Fruit fly (Drosophila melanogaster) whole organism, adult: ENCODE results near the gene ArgRS.

Experiments
- CG11617 ChIP-seq: fragments of 200-800 bp; sonication (Bioruptor generic); optimal IDR thresholded peaks from 2 replicates; lab custom pipeline; 2017; ENCODE audit warnings: mild to moderate bottlenecking, missing biosample characterization, missing genetic modification reagents, missing genetic modification characterization
- Hr96 ChIP-seq: fragments of 200-800 bp; sonication (Bioruptor generic); optimal IDR thresholded peaks from 2 replicates; lab custom pipeline; 2016; ENCODE audit warnings: missing biosample characterization, missing genetic modification characterization
- Mnt ChIP-seq: fragments of 200-800 bp; sonication (Bioruptor generic); optimal IDR thresholded peaks from 2 replicates; lab custom pipeline; 2016; ENCODE audit warnings: missing biosample characterization, mild to moderate bottlenecking, missing genetic modification characterization
- cic ChIP-seq: fragments of 200-800 bp; sonication (Bioruptor generic); optimal IDR thresholded peaks from 2 replicates; lab custom pipeline; 2017; ENCODE audit warnings: missing biosample characterization, mild to moderate bottlenecking, missing genetic modification characterization, moderate library complexity
- kay ChIP-seq: fragments of 200-800 bp; sonication (Bioruptor generic); peaks from one replicate; lab custom pipeline; 2016; ENCODE audit warnings: missing biosample characterization, missing genetic modification characterization, borderline replicate concordance
- ovo ChIP-seq: fragments of 200-800 bp; sonication (Bioruptor generic); optimal IDR thresholded peaks from 2 replicates; lab custom pipeline; 2016; ENCODE audit warnings: missing biosample characterization, missing genetic modification characterization
- pad ChIP-seq: fragments of 200-800 bp; sonication (Bioruptor generic); optimal IDR thresholded peaks from 3 replicates; lab custom pipeline; 2017; ENCODE audit warnings: missing biosample characterization, missing genetic modification characterization, mild to moderate bottlenecking, moderate library complexity, missing genetic modification reagents

- TF ChIP-seq ovo (GFP tag; lab: Kevin White, UChicago) (peak; percentile 32), CG11617 (GFP tag; lab: Kevin White, UChicago) (peak; percentile 20), pad (GFP tag; lab: Kevin White, UChicago) (peak; percentile 49), kay (GFP tag; lab: Kevin White, UChicago) (peak; percentile 25), Hr96 (GFP tag; lab: Kevin White, UChicago) (no peak), cic (GFP tag; lab: Kevin White, UChicago) (no peak), Mnt (GFP tag; lab: Kevin White, UChicago) (peak; percentile 70)
Observed at dm6 chrX:15852815-15853542, 9.0 kb upstream of the ArgRS start, which contains the start of the genes UBL3 and CG15914.
